Worm (Caenorhabditis elegans): Measurements from ENCODE around the gene C01G5.25.

DNA sequence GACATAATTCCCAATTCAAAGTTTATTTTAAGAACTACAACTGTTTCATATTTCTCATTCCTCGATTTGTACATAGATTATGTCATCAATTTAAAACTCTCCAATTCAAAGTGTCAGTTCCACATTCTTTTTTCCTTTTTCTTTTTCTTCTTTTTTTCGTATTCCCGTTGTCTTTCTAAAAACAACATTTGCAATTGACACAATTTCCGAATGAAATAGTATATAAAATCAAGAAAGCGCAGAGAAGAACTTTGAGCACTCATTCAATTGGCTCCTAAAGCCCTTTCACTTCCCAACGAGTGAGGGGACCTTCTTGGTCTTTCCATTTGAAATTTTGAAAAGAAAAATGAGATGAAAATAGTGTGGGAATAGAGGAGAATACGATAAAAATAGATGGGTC, 5.9 kb downstream of the C01G5.25 start:
- no peak for TF ChIP-seq cog-1 (tag; optimal IDR thresholded peaks at IDR 0.05)
- no peak for TF ChIP-seq ref-1 (GFP tag; conservative IDR thresholded peaks at IDR 0.05)
- no peak for TF ChIP-seq T22C8.4 (GFP tag; IDR thresholded peaks at IDR 0.05)
- no peak for TF ChIP-seq klf-2 (GFP tag; conservative IDR thresholded peaks at IDR 0.05)
- TF ChIP-seq flt-1 (GFP tag; IDR thresholded peaks at IDR 0.05) = no peak
- TF ChIP-seq ztf-23 (GFP tag; IDR thresholded peaks at IDR 0.05) = no peak
- TF ChIP-seq tab-1 (GFP tag; IDR thresholded peaks at IDR 0.05) = no peak
- TF ChIP-seq med-1 (GFP tag; optimal IDR thresholded peaks at IDR 0.05; ENCODE audit: insufficient read depth) = no peak
